Fruit fly (Drosophila melanogaster) whole organism, wandering third instar larva: Measurements from ENCODE around the gene CG11912.

ENCODE experiments used
- Abd-B ChIP-seq: fragments of >200 bp; optimal IDR thresholded peaks from 2 replicates; lab custom pipeline; 2017; ENCODE audit warnings: missing biosample characterization, missing genetic modification characterization
- CG32264 ChIP-seq: fragments of 200-800 bp; sonication (Bioruptor generic); optimal IDR thresholded peaks from 2 replicates; lab custom pipeline; 2016; ENCODE audit warnings: missing biosample characterization, missing genetic modification characterization
- CG9705 ChIP-seq: fragments of 200-800 bp; sonication (Bioruptor generic); optimal IDR thresholded peaks from 2 replicates; lab custom pipeline; 2018; ENCODE audit warnings: missing biosample characterization, mild to moderate bottlenecking, missing genetic modification characterization
- CrebA ChIP-seq: fragments of 200-800 bp; sonication (Bioruptor generic); optimal IDR thresholded peaks from 2 replicates; lab custom pipeline; 2016; ENCODE audit warnings: missing biosample characterization, mild to moderate bottlenecking, missing genetic modification characterization, borderline replicate concordance
- Dif ChIP-seq: fragments of 200-275, 200-300 bp; sonication (Bioruptor generic); optimal IDR thresholded peaks from 2 replicates; lab custom pipeline; 2018; ENCODE audit warnings: missing biosample characterization, missing genetic modification characterization; ENCODE audit not compliant: partially characterized antibody
- HLH106 ChIP-seq: fragments of 200-800 bp; optimal IDR thresholded peaks from 3 replicates; lab custom pipeline; 2019; ENCODE audit warnings: missing biosample characterization, mild to moderate bottlenecking, missing genetic modification characterization, moderate library complexity
- Hnf4 ChIP-seq: fragments of 200-800 bp; sonication (Bioruptor generic); optimal IDR thresholded peaks from 2 replicates; lab custom pipeline; 2016; ENCODE audit warnings: missing biosample characterization, mild to moderate bottlenecking, missing genetic modification characterization
- Hr78 ChIP-seq: fragments of >200 bp; optimal IDR thresholded peaks from 2 replicates; lab custom pipeline; 2017; ENCODE audit warnings: missing biosample characterization, missing genetic modification characterization
- Hr83 ChIP-seq: fragments of 200-300 bp; sonication (Bioruptor generic); optimal IDR thresholded peaks from 2 replicates; lab custom pipeline; 2016; ENCODE audit warnings: missing biosample characterization, mild to moderate bottlenecking, missing genetic modification characterization, moderate library complexity; ENCODE audit not compliant: poor library complexity, severe bottlenecking
- Jra ChIP-seq: sonication (Bioruptor generic); optimal IDR thresholded peaks from 2 replicates; lab custom pipeline; 2016; ENCODE audit warnings: missing biosample characterization, missing genetic modification characterization
- Mio ChIP-seq: sonication (Bioruptor generic); optimal IDR thresholded peaks from 2 replicates; lab custom pipeline; 2016; ENCODE audit warnings: missing biosample characterization, missing genetic modification characterization
- Myc ChIP-seq: fragments of >200 bp; optimal IDR thresholded peaks from 2 replicates; lab custom pipeline; 2017
- N ChIP-seq: fragments of >200 bp; optimal IDR thresholded peaks from 2 replicates; lab custom pipeline; 2018; ENCODE audit warnings: missing biosample characterization, missing external identifiers, missing genetic modification characterization
- OdsH ChIP-seq: fragments of 200-800 bp; sonication (Bioruptor generic); optimal IDR thresholded peaks from 2 replicates; lab custom pipeline; 2016; ENCODE audit warnings: missing biosample characterization, mild to moderate bottlenecking, missing genetic modification characterization
- Rel ChIP-seq, 2 experiments: fragments of 200-800 bp; sonication (Bioruptor generic) in 1 of 2; optimal IDR thresholded peaks; 2 replicates in 1 of 2; 3 replicates in 1 of 2; lab custom pipeline; 2016 to 2019; ENCODE audit warnings: mild to moderate bottlenecking in 2 of 2, missing biosample characterization in 2 of 2, missing genetic modification characterization in 2 of 2, moderate library complexity in 1 of 2
- Sp1 ChIP-seq: fragments of 200-800 bp; sonication (Bioruptor generic); optimal IDR thresholded peaks from 3 replicates; lab custom pipeline; 2019; ENCODE audit warnings: missing biosample characterization, mild to moderate bottlenecking, missing genetic modification characterization, moderate library complexity
- Vsx2 ChIP-seq: fragments of 200-300, 225-300 bp; sonication (Bioruptor generic); optimal IDR thresholded peaks from 2 replicates; lab custom pipeline; 2018; ENCODE audit warnings: missing biosample characterization, missing genetic modification characterization; ENCODE audit not compliant: partially characterized antibody
- br ChIP-seq: fragments of 200-800 bp; sonication (Bioruptor generic); optimal IDR thresholded peaks from 2 replicates; lab custom pipeline; 2016; ENCODE audit warnings: missing biosample characterization, missing genetic modification characterization
- dl ChIP-seq, 2 experiments: fragments of 175-275, 200-275 bp in 1 of 2; fragments of 200-275 bp in 1 of 2; sonication (Bioruptor generic); optimal IDR thresholded peaks; lab custom pipeline; 2018; ENCODE audit warnings: mild to moderate bottlenecking in 2 of 2, missing biosample characterization in 2 of 2, missing genetic modification characterization in 2 of 2, moderate library complexity in 2 of 2; ENCODE audit not compliant: partially characterized antibody in 2 of 2, insufficient read depth in 1 of 2
- dmrt93B ChIP-seq: fragments of 200-800 bp; sonication (Bioruptor generic); optimal IDR thresholded peaks from 2 replicates; lab custom pipeline; 2018; ENCODE audit warnings: missing biosample characterization, mild to moderate bottlenecking, missing genetic modification characterization
- dsf ChIP-seq: sonication (Bioruptor generic); optimal IDR thresholded peaks from 2 replicates; lab custom pipeline; 2016; ENCODE audit warnings: missing biosample characterization, missing genetic modification characterization, borderline replicate concordance
- ey ChIP-seq: fragments of 200-800 bp; sonication (Bioruptor generic); optimal IDR thresholded peaks from 2 replicates; lab custom pipeline; 2016; ENCODE audit warnings: missing biosample characterization, missing genetic modification characterization
- foxo ChIP-seq, 2 experiments: fragments of 200-800 bp; sonication (Bioruptor generic); optimal IDR thresholded peaks; 2 replicates in 1 of 2; 3 replicates in 1 of 2; lab custom pipeline; 2016 to 2017; ENCODE audit warnings: missing biosample characterization in 2 of 2, missing genetic modification characterization in 2 of 2
- fru ChIP-seq: fragments of 200-800 bp; sonication (Bioruptor generic); optimal IDR thresholded peaks from 3 replicates; lab custom pipeline; 2016; ENCODE audit warnings: missing biosample characterization, mild to moderate bottlenecking, missing genetic modification characterization
- h ChIP-seq: fragments of 200-800 bp; sonication (Bioruptor generic); optimal IDR thresholded peaks from 3 replicates; lab custom pipeline; 2016; ENCODE audit warnings: missing biosample characterization, mild to moderate bottlenecking, missing genetic modification characterization
- jim ChIP-seq: fragments of 175-275, 200-325 bp; sonication (Bioruptor generic); optimal IDR thresholded peaks from 2 replicates; lab custom pipeline; 2016; ENCODE audit warnings: missing biosample characterization, mild to moderate bottlenecking, missing genetic modification characterization
- lola ChIP-seq: fragments of >200 bp; optimal IDR thresholded peaks from 2 replicates; lab custom pipeline; 2017; ENCODE audit warnings: missing biosample characterization, missing genetic modification characterization
- pan ChIP-seq: fragments of >200 bp; optimal IDR thresholded peaks from 2 replicates; lab custom pipeline; 2017
- psq ChIP-seq: fragments of 200-800 bp; sonication (Bioruptor generic); optimal IDR thresholded peaks from 3 replicates; lab custom pipeline; 2017; ENCODE audit warnings: missing biosample characterization, mild to moderate bottlenecking, missing genetic modification characterization, moderate library complexity
- sage ChIP-seq: fragments of 200-800 bp; sonication (Bioruptor generic); optimal IDR thresholded peaks from 2 replicates; lab custom pipeline; 2016; ENCODE audit warnings: missing biosample characterization, mild to moderate bottlenecking, missing genetic modification characterization
- sv ChIP-seq: fragments of 200-800 bp; sonication (Bioruptor generic); optimal IDR thresholded peaks from 3 replicates; lab custom pipeline; 2016; ENCODE audit warnings: missing biosample characterization, missing genetic modification characterization
- tai ChIP-seq: sonication (Bioruptor generic); optimal IDR thresholded peaks from 2 replicates; lab custom pipeline; 2016; ENCODE audit warnings: missing biosample characterization, missing genetic modification characterization
- usp ChIP-seq: fragments of >200 bp; optimal IDR thresholded peaks from 2 replicates; lab custom pipeline; 2017; ENCODE audit warnings: missing biosample characterization, missing genetic modification characterization

The CG11912 gene

dm6 chr2L:321793-322192 is 2.7 kb upstream of the CG11912 start, which contains the start of gene CG33127:
Gene CG33127, plus strand, starts transcription at chr2L:322101.
- TF ChIP-seq OdsH (no peak), sv (GFP tag; lab: Kevin White, UChicago) (no peak), CrebA (GFP tag; lab: Kevin White, UChicago) (no peak), foxo (GFP tag; optimal IDR thresholded peaks at IDR 0.05; lab: Kevin White, UChicago) (no peak), N (GFP tag; lab: Kevin White, UChicago) (no peak), usp (no peak)

DNA sequence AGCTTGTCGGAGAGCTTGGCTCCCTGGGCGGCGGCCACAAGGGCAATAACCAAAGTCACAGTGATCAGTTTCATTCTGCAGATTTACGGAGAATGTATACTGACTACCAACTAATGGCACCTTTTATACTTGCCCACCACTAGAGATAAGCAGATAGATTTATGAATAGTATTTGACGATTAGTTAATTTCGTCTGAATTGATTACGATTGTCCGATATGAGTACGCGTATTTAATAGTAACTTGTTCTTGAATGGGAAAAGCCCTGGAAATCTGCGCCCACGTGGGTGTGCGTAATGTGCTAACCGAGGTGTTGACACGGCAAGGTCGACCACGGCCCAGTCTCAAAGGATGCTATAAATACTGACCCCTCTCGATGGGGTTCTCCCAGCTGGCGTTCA is 2.1 kb upstream of the CG11912 start, which contains the start of gene CG11911:
Gene CG11911 (minus strand): TSS at position 101 of the 400 bp plus-strand sequence.
- TF ChIP-seq CG9705 (GFP tag; lab: Kevin White, UChicago) (no peak), ey (no peak), foxo (GFP tag; optimal IDR thresholded peaks at IDR 0.05; lab: Kevin White, UChicago) (no peak), lola (GFP tag; lab: Kevin White, UChicago) (no peak), Mio (GFP tag; lab: Kevin White, UChicago) (no peak), sage (GFP tag; lab: Kevin White, UChicago) (no peak), usp (no peak), Dif (GFP tag; lab: Kevin White, UChicago) (no peak), Myc (lab: Kevin White, UChicago) (no peak), HLH106 (tag; lab: Kevin White, UChicago) (no peak)

DNA sequence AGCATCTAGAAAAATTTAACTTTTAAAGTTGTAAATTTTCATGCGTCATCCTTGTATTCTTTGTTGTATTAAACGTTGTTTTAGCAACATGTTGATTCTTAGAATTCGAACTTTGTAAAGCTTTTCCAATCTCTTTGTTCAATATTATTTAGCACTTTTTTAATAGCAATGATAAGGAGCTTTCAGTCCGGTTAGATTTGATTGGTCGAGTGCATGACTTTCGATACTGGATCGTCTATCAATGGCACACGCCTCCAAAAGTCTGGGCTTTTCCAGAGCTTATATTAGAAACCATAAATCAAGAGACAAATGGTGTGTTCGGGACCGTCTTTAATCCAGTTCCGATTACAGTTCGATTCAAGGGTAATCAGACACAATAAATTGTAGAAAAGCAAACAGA is 686 bp upstream of the CG11912 start:
- no peak for TF ChIP-seq jim (GFP tag; lab: Kevin White, UChicago)
- no peak for TF ChIP-seq Vsx2 (GFP tag; lab: Kevin White, UChicago)
- TF ChIP-seq Hnf4 (GFP tag; lab: Kevin White, UChicago) = no peak
- TF ChIP-seq Hr83 (GFP tag; lab: Kevin White, UChicago) = no peak
- no peak for TF ChIP-seq h
- TF ChIP-seq Abd-B = no peak
- TF ChIP-seq sage (GFP tag; lab: Kevin White, UChicago) = no peak
- no peak for TF ChIP-seq dmrt93B
- TF ChIP-seq tai = no peak
- no peak for TF ChIP-seq dl (GFP tag; optimal IDR thresholded peaks at IDR 0.05; lab: Kevin White, UChicago; ENCODE audit: insufficient read depth in 1 of 2, partially characterized antibody in 2 of 2)
- TF ChIP-seq Rel (GFP tag; optimal IDR thresholded peaks at IDR 0.05; lab: Kevin White, UChicago) = no peak
- TF ChIP-seq Rel (tag; optimal IDR thresholded peaks at IDR 0.05; lab: Kevin White, UChicago) = no peak
- TF ChIP-seq psq (GFP tag; lab: Kevin White, UChicago) = no peak
- TF ChIP-seq CG32264 (GFP tag; lab: Kevin White, UChicago) = no peak
- no peak for TF ChIP-seq Sp1 (GFP tag; lab: Kevin White, UChicago)
- no peak for TF ChIP-seq ey
- no peak for TF ChIP-seq Jra
- TF ChIP-seq Hr78 = no peak

DNA sequence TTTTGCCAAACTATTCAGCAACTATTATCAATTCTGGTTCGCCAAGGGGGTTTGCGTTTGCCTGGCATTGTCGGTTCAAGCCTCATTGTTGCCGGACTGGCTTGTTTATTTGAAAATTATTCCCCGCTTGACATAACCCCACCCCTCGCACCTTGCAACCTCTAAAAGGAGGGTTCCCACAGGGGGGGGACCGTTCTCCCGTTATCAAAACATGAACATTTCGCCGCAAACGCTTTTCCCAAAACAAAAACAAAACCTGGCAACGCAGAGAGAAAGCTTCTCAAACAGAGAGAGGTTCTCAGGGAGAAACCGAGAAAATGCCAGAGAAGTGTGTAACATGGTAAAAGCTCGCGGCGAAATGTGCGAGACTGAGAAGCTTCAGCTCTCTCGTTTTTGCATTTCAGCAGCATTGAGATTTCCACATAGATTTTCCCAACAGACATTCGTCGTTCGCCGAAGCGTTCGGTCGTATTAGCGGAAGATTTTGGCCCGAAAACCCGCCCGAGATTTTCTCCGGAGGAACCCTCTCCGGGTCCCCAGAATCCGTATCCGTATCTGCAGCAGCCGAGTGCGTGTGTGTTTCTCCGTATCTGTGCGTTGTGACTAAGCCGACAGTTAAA is 9.1 kb downstream of the CG11912 start:
- TF ChIP-seq fru (GFP tag; lab: Kevin White, UChicago) (no peak), pan (lab: Kevin White, UChicago) (no peak), dmrt93B (no peak), OdsH (no peak), dsf (GFP tag; lab: Kevin White, UChicago) (no peak), Sp1 (GFP tag; lab: Kevin White, UChicago) (no peak), Vsx2 (GFP tag; lab: Kevin White, UChicago) (peak; percentile 14), CrebA (GFP tag; lab: Kevin White, UChicago) (no peak), br (no peak)
